Fruit fly (Drosophila melanogaster) whole organism, embryonic: ENCODE data around the gene CG14839.

Source experiments
- Abd-B ChIP-seq: fragments of 200-800 bp; sonication (Bioruptor generic); optimal IDR thresholded peaks from 2 replicates; lab custom pipeline; 2018; ENCODE audit warnings: missing biosample characterization, mild to moderate bottlenecking, missing genetic modification characterization, moderate library complexity
- Asciz ChIP-seq: fragments of 200-800 bp; sonication (Bioruptor generic); optimal IDR thresholded peaks from 2 replicates; lab custom pipeline; 2017; ENCODE audit warnings: missing biosample characterization, mild to moderate bottlenecking, missing genetic modification characterization, missing genetic modification reagents
- CG10565 ChIP-seq: fragments of 200-800 bp; sonication (Bioruptor generic); optimal IDR thresholded peaks from 3 replicates; lab custom pipeline; 2016; ENCODE audit warnings: missing biosample characterization, mild to moderate bottlenecking, missing genetic modification characterization
- CG10959 ChIP-seq: fragments of 200-800 bp; sonication (Bioruptor generic); IDR thresholded peaks from 2 replicates; pipeline ENCODE4 v1.3.6; 2022; ENCODE audit warnings: missing biosample characterization, missing genetic modification characterization
- CG11695 ChIP-seq: fragments of 200-800 bp; sonication (Bioruptor generic); IDR thresholded peaks from 3 replicates; pipeline ENCODE4 v1.3.6; 2022; ENCODE audit warnings: missing biosample characterization, missing genetic modification characterization
- CG1233 ChIP-seq: fragments of 200-800 bp; sonication (Bioruptor generic); optimal IDR thresholded peaks from 4 replicates; lab custom pipeline; 2018; ENCODE audit warnings: missing biosample characterization, mild to moderate bottlenecking, missing genetic modification characterization
- CG14441 ChIP-seq: fragments of 200-800 bp; sonication (Bioruptor generic); IDR thresholded peaks from 2 replicates; pipeline ENCODE4 v1.3.6; 2022; ENCODE audit warnings: missing biosample characterization, missing genetic modification characterization
- CG15514 ChIP-seq: fragments of 200-800 bp; sonication (Bioruptor generic); optimal IDR thresholded peaks from 3 replicates; lab custom pipeline; 2017; ENCODE audit warnings: missing biosample characterization, missing genetic modification characterization, mild to moderate bottlenecking, moderate library complexity, missing genetic modification reagents
- CG17385 ChIP-seq: fragments of 200-800 bp; sonication (Bioruptor generic); optimal IDR thresholded peaks from 3 replicates; lab custom pipeline; 2018; ENCODE audit warnings: missing biosample characterization, mild to moderate bottlenecking, missing genetic modification characterization
- CG1832 ChIP-seq: fragments of 200-800 bp; sonication (Bioruptor generic); optimal IDR thresholded peaks from 2 replicates; lab custom pipeline; 2017; ENCODE audit warnings: missing biosample characterization, mild to moderate bottlenecking, missing genetic modification characterization, inconsistent platforms
- CG3065 ChIP-seq: fragments of 200-800 bp; sonication (Bioruptor generic); optimal IDR thresholded peaks from 2 replicates; lab custom pipeline; 2016; ENCODE audit warnings: missing biosample characterization, missing genetic modification characterization
- CG31365 ChIP-seq: fragments of 200-800 bp; sonication (Bioruptor generic); optimal IDR thresholded peaks from 2 replicates; lab custom pipeline; 2018; ENCODE audit warnings: missing biosample characterization, mild to moderate bottlenecking, missing genetic modification characterization
- CG31441 ChIP-seq: fragments of 200-800 bp; sonication (Bioruptor generic); IDR thresholded peaks from 2 replicates; pipeline ENCODE4 v1.3.6; 2022; ENCODE audit warnings: missing biosample characterization, missing genetic modification characterization
- CG32532 ChIP-seq: fragments of 200-800 bp; sonication (Bioruptor generic); IDR thresholded peaks from 2 replicates; pipeline ENCODE4 v1.3.6; 2022; ENCODE audit warnings: missing biosample characterization, missing genetic modification characterization
- CG34376 ChIP-seq: fragments of 200-800 bp; sonication (Bioruptor generic); optimal IDR thresholded peaks from 2 replicates; lab custom pipeline; 2018; ENCODE audit warnings: missing biosample characterization, mild to moderate bottlenecking, missing genetic modification characterization
- CG4820 ChIP-seq: fragments of 200-800 bp; sonication (Bioruptor generic); optimal IDR thresholded peaks from 3 replicates; lab custom pipeline; 2016; ENCODE audit warnings: missing biosample characterization, missing genetic modification characterization
- CG8089 ChIP-seq: fragments of 200-800 bp; sonication (Bioruptor generic); optimal IDR thresholded peaks from 3 replicates; lab custom pipeline; 2016; ENCODE audit warnings: missing biosample characterization, missing genetic modification characterization
- CG9727 ChIP-seq: fragments of 200-800 bp; sonication (Bioruptor generic); optimal IDR thresholded peaks from 3 replicates; lab custom pipeline; 2017; ENCODE audit warnings: missing biosample characterization, mild to moderate bottlenecking, missing genetic modification characterization
- E2f1 ChIP-seq: fragments of 200-800 bp; sonication (Bioruptor generic); IDR thresholded peaks from 2 replicates; pipeline ENCODE4 v1.3.6; 2022; ENCODE audit warnings: missing biosample characterization, missing genetic modification characterization
- Gug ChIP-seq: fragments of 200-800 bp; sonication (Bioruptor generic); IDR thresholded peaks from 4 replicates; pipeline ENCODE4 v1.3.6; 2022; ENCODE audit warnings: missing biosample characterization, missing genetic modification characterization
- Hr78 ChIP-seq, 2 experiments: fragments of 200-800 bp in 1 of 2; fragments of >200 bp in 1 of 2; sonication (Bioruptor generic) in 1 of 2; optimal IDR thresholded peaks; 2 replicates each; lab custom pipeline; 2017 to 2019; ENCODE audit warnings: missing biosample characterization in 2 of 2, missing genetic modification characterization in 2 of 2, mild to moderate bottlenecking in 1 of 2, moderate library complexity in 1 of 2
- Lim3 ChIP-seq: fragments of 200-800 bp; sonication (Bioruptor generic); IDR thresholded peaks from 2 replicates; pipeline ENCODE4 v1.3.6; 2022; ENCODE audit warnings: missing biosample characterization, missing genetic modification characterization
- Med ChIP-seq: fragments of 200-800 bp; sonication (Bioruptor generic); peaks from one replicate; lab custom pipeline; 2016; ENCODE audit warnings: missing biosample characterization, missing genetic modification characterization, mild to moderate bottlenecking, inconsistent platforms, moderate library complexity
- Meics ChIP-seq: fragments of 200-800 bp; sonication (Bioruptor generic); optimal IDR thresholded peaks from 2 replicates; lab custom pipeline; 2017; ENCODE audit warnings: missing biosample characterization, mild to moderate bottlenecking, missing genetic modification characterization
- Myb ChIP-seq: fragments of 200-800 bp; sonication (Bioruptor generic); optimal IDR thresholded peaks from 2 replicates; lab custom pipeline; 2016; ENCODE audit warnings: missing biosample characterization, missing genetic modification characterization
- Oaz ChIP-seq: fragments of 200-800 bp; sonication (Bioruptor generic); IDR thresholded peaks from 2 replicates; pipeline ENCODE4 v1.3.6; 2022; ENCODE audit warnings: missing biosample characterization, missing genetic modification characterization
- Rx ChIP-seq: fragments of 200-800 bp; sonication (Bioruptor generic); IDR thresholded peaks from 2 replicates; pipeline ENCODE4 v1.3.6; 2022; ENCODE audit warnings: missing biosample characterization, missing genetic modification characterization
- al ChIP-seq: fragments of 200-800 bp; sonication (Bioruptor generic); IDR thresholded peaks from 2 replicates; pipeline ENCODE4 v1.3.6; 2022; ENCODE audit warnings: missing biosample characterization, missing genetic modification characterization
- az2 ChIP-seq: fragments of 200-800 bp; sonication (Bioruptor generic); optimal IDR thresholded peaks from 3 replicates; lab custom pipeline; 2016; ENCODE audit warnings: missing biosample characterization, missing genetic modification characterization
- cas ChIP-seq: fragments of 200-800 bp; sonication (Bioruptor generic); IDR thresholded peaks from 2 replicates; pipeline ENCODE4 v1.3.6; 2022; ENCODE audit warnings: missing biosample characterization, missing genetic modification characterization
- cato ChIP-seq: fragments of 200-800 bp; sonication (Bioruptor generic); optimal IDR thresholded peaks from 2 replicates; lab custom pipeline; 2016; ENCODE audit warnings: missing biosample characterization, missing genetic modification characterization, borderline replicate concordance
- croc ChIP-seq: fragments of 200-800 bp; sonication (Bioruptor generic); conservative IDR thresholded peaks from 3 replicates; pipeline ENCODE4 v1.3.6; 2022; ENCODE audit warnings: missing biosample characterization, missing genetic modification characterization
- dmrt11E ChIP-seq: fragments of 200-800 bp; sonication (Bioruptor generic); optimal IDR thresholded peaks from 3 replicates; lab custom pipeline; 2018; ENCODE audit warnings: missing biosample characterization, mild to moderate bottlenecking, missing genetic modification characterization, moderate library complexity
- exex ChIP-seq: fragments of 200-800 bp; sonication (Bioruptor generic); optimal IDR thresholded peaks from 4 replicates; lab custom pipeline; 2018; ENCODE audit warnings: missing biosample characterization, mild to moderate bottlenecking, missing genetic modification characterization, moderate library complexity
- ftz-f1 ChIP-seq: fragments of 200-800 bp; sonication (Bioruptor generic); optimal IDR thresholded peaks from 2 replicates; lab custom pipeline; 2016; ENCODE audit warnings: missing biosample characterization, missing genetic modification characterization
- gcm ChIP-seq: fragments of 200-800 bp; sonication (Bioruptor generic); optimal IDR thresholded peaks from 2 replicates; lab custom pipeline; 2019; ENCODE audit warnings: missing biosample characterization, mild to moderate bottlenecking, missing genetic modification characterization, moderate library complexity
- klu ChIP-seq: fragments of 200-800 bp; sonication (Bioruptor generic); IDR thresholded peaks from 2 replicates; pipeline ENCODE4 v1.3.6; 2022; ENCODE audit warnings: missing biosample characterization, missing genetic modification characterization
- lola ChIP-seq, 3 experiments: fragments of >200 bp in 2 of 3; fragments of 200-800 bp in 1 of 3; sonication (Bioruptor generic) in 1 of 3; optimal IDR thresholded peaks; 2 replicates each; lab custom pipeline; 2017 to 2019; ENCODE audit warnings: missing biosample characterization in 3 of 3, missing genetic modification characterization in 3 of 3, mild to moderate bottlenecking in 1 of 3, moderate library complexity in 1 of 3
- oc ChIP-seq: fragments of 200-800 bp; sonication (Bioruptor generic); optimal IDR thresholded peaks from 2 replicates; lab custom pipeline; 2018; ENCODE audit warnings: missing biosample characterization, mild to moderate bottlenecking, missing genetic modification characterization, moderate library complexity
- pan ChIP-seq, 4 experiments: fragments of >200 bp in 3 of 4; fragments of 200-800 bp in 1 of 4; sonication (Bioruptor generic) in 1 of 4; optimal IDR thresholded peaks in 3 of 4; IDR thresholded peaks in 1 of 4; 2 replicates each; pipeline versions ENCODE4 v1.3.6 to Lab custom; 2017 to 2022; ENCODE audit warnings: missing biosample characterization in 2 of 4, missing genetic modification characterization in 2 of 4, mixed read lengths in 1 of 4
- pfk ChIP-seq: fragments of 200-800 bp; sonication (Bioruptor generic); optimal IDR thresholded peaks from 2 replicates; lab custom pipeline; 2018; ENCODE audit warnings: missing biosample characterization, mild to moderate bottlenecking, missing genetic modification characterization, moderate library complexity
- run ChIP-seq: fragments of 200-800 bp; sonication (Bioruptor generic); optimal IDR thresholded peaks from 3 replicates; lab custom pipeline; 2018; ENCODE audit warnings: missing biosample characterization, mild to moderate bottlenecking, missing genetic modification characterization
- sr ChIP-seq: fragments of 200-800 bp; sonication (Bioruptor generic); IDR thresholded peaks from 3 replicates; pipeline ENCODE4 v1.3.6; 2022; ENCODE audit warnings: missing biosample characterization, missing genetic modification characterization
- sug ChIP-seq: fragments of 200-800 bp; optimal IDR thresholded peaks from 2 replicates; lab custom pipeline; 2019; ENCODE audit warnings: missing biosample characterization, mild to moderate bottlenecking, missing genetic modification characterization, moderate library complexity
- tgo ChIP-seq: fragments of 200-800 bp; sonication (Bioruptor generic); IDR thresholded peaks from 3 replicates; pipeline ENCODE4 v1.3.6; 2022; ENCODE audit warnings: missing biosample characterization, missing genetic modification characterization
- wdn ChIP-seq: fragments of 200-800 bp; sonication (Bioruptor generic); IDR thresholded peaks from 2 replicates; pipeline ENCODE4 v1.3.6; 2022; ENCODE audit warnings: missing biosample characterization, missing genetic modification characterization

Gene CG14839

dm6 chr3R:14287980-14288379 lies 25.8 kb downstream of the CG14839 start (continued):
- TF ChIP-seq exex (peak; percentile 80), sug (peak; percentile 42)
- TF ChIP-seq, all 482 proteins: peak for 12

DNA sequence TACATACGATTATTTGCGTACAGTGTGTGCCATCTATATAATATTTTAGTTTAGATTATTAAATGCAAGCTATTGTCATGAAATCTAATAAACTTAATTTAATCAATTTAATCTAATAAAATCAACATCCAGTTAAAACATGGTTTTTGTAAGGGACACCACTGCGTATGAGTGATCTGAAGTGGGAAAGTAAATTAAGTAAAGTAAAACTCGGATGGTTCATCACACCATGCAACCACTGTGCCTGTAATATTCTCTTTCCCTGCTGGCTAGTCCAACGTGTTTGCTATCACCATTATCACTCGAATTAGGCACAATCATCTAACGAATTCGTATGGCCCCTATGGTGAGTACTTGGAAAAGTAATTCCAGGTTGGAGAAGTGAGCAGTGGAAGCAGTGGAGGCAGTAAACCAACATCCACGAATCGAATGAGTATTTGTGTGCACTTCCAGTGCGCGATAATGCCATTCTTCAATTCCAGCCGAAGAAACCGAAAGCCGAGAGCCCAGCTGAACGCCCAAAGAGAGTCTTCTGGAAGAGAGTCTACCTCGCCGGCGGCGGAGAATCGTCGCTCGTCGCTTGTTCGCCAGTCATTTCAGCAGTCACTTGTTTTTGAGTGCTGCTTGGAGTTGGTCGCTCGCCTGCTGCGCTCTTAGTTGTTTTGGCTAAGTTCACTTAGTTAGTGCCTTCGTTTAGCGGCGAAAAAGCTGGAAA lies 26.6 kb downstream of the CG14839 start, which contains the start of gene red:
TSS of gene red (plus strand) at position 403 of the 715 bp plus-strand sequence.
- TF ChIP-seq CG34376 (GFP tag; lab: Kevin White, UChicago), result peak; percentile 98
- TF ChIP-seq Oaz (GFP tag; lab: Robert Waterston, UW), result no peak
- peak; percentile 76 for TF ChIP-seq CG15514 (GFP tag; lab: Kevin White, UChicago)
- TF ChIP-seq CG1832 (GFP tag; lab: Kevin White, UChicago), result no peak
- no peak for TF ChIP-seq pan (optimal IDR thresholded peaks at IDR 0.05; lab: Kevin White, UChicago)
- peak in 1 of 2 experiments; percentile 79 for TF ChIP-seq pan (GFP tag; optimal IDR thresholded peaks at IDR 0.05 in 1 of 2, IDR thresholded peaks at IDR 0.05 in 1 of 2)
- peak; percentile 41 for TF ChIP-seq oc (tag; lab: Kevin White, UChicago)
- no peak for TF ChIP-seq klu (GFP tag; lab: Robert Waterston, UW)
- TF ChIP-seq CG11695, result peak; percentile 83
- peak; percentile 63 for TF ChIP-seq az2 (GFP tag; lab: Kevin White, UChicago)
- peak in 1 of 2 experiments; percentile 3 for TF ChIP-seq Hr78 (GFP tag; optimal IDR thresholded peaks at IDR 0.05; lab: Kevin White, UChicago)
- peak; percentile 33 for TF ChIP-seq CG4820 (GFP tag; lab: Kevin White, UChicago)
- TF ChIP-seq tgo (GFP tag; lab: Robert Waterston, UW), result peak; percentile 74; the same call in 2 of the 3 replicates
- no peak for TF ChIP-seq sr (GFP tag; lab: Robert Waterston, UW)
- TF ChIP-seq CG17385 (GFP tag; lab: Kevin White, UChicago), result peak; percentile 77
- TF ChIP-seq CG3065 (GFP tag; lab: Kevin White, UChicago), result no peak
- peak; percentile 54 for TF ChIP-seq Abd-B (GFP tag; lab: Kevin White, UChicago)
- peak; percentile 39; the same call in 1 of the 2 replicates for TF ChIP-seq Lim3 (GFP tag; lab: Robert Waterston, UW)
- TF ChIP-seq CG10565, result no peak
- TF ChIP-seq cato (GFP tag; lab: Kevin White, UChicago), result peak; percentile 4
- TF ChIP-seq lola (GFP tag; optimal IDR thresholded peaks at IDR 0.05; lab: Kevin White, UChicago), result peak in 1 of 3 experiments; percentile 35
- TF ChIP-seq Meics (GFP tag; lab: Kevin White, UChicago), result peak; percentile 83
- peak; percentile 71; the same call in 1 of the 2 replicates for TF ChIP-seq CG14441 (GFP tag; lab: Robert Waterston, UW)
- peak; percentile 15 for TF ChIP-seq dmrt11E (tag; lab: Kevin White, UChicago)
- peak; percentile 87 for TF ChIP-seq CG32532 (GFP tag; lab: Robert Waterston, UW)
- peak; percentile 57 for TF ChIP-seq gcm
- peak; percentile 86 for TF ChIP-seq Med
- no peak for TF ChIP-seq CG8089 (GFP tag; lab: Kevin White, UChicago)
- TF ChIP-seq pfk (GFP tag; lab: Kevin White, UChicago), result peak; percentile 13
- TF ChIP-seq E2f1 (GFP tag; lab: Robert Waterston, UW), result peak; percentile 60
- TF ChIP-seq Asciz (GFP tag; lab: Kevin White, UChicago), result peak; percentile 59
- TF ChIP-seq croc (GFP tag; lab: Robert Waterston, UW), result no peak
- no peak for TF ChIP-seq Myb (GFP tag; lab: Kevin White, UChicago)
- peak; percentile 77; the same call in 1 of the 2 replicates for TF ChIP-seq wdn (GFP tag; lab: Robert Waterston, UW)
- no peak for TF ChIP-seq ftz-f1 (GFP tag; lab: Kevin White, UChicago)
- TF ChIP-seq CG1233 (GFP tag; lab: Kevin White, UChicago), result peak; percentile 66
- TF ChIP-seq Gug (GFP tag; lab: Robert Waterston, UW), result peak; percentile 67; the same call in 3 of the 4 replicates
- no peak for TF ChIP-seq CG10959 (GFP tag; lab: Robert Waterston, UW)
- TF ChIP-seq CG31441, result peak; percentile 76
- TF ChIP-seq CG9727, result peak; percentile 70
- TF ChIP-seq cas, result peak; percentile 33; the same call in 1 of the 2 replicates
- 0 out of 2 replicates have a peak, but pooled peaks have one; percentile 30 for TF ChIP-seq Rx (GFP tag; lab: Robert Waterston, UW)
- peak; percentile 32 for TF ChIP-seq run (tag; lab: Kevin White, UChicago)
- TF ChIP-seq al (GFP tag; lab: Robert Waterston, UW), result peak; percentile 49
- peak; percentile 12 for TF ChIP-seq CG31365 (tag; lab: Kevin White, UChicago)
